In genomic region chrIII:8656055-8656454, ce11 we compare ENCODE assay signal across 5 worm cellular contexts.
TF ChIP-seq lines count a peak whose summit lies in the region.

No protein-coding gene starts in this region.

TF ChIP-seq in whole organism, L1 larva, 84 proteins besides CTCF, POLR2A, EP300 and RAD21:
- peak; percentile 1 for TF ChIP-seq snu-23 (GFP tag; optimal IDR thresholded peaks at IDR 0.05; lab: Kevin White, UChicago)
- peak; percentile 3 for TF ChIP-seq lin-14 (GFP tag; optimal IDR thresholded peaks at IDR 0.05; lab: Kevin White, UChicago)
- peak; percentile 12; the same call in 1 of the 2 replicates for TF ChIP-seq nhr-19 (GFP tag; conservative IDR thresholded peaks at IDR 0.05; lab: Robert Waterston, UW)
- TF ChIP-seq nhr-85 (tag; lab: Kevin White, UChicago), result peak; percentile 70
- no peak for TF ChIP-seq lin-39 (tag; optimal IDR thresholded peaks at IDR 0.05; lab: Kevin White, UChicago)

TF ChIP-seq in whole organism, L2 larva, 48 proteins besides CTCF, POLR2A, EP300 and RAD21:
- TF ChIP-seq crh-2 (tag; optimal IDR thresholded peaks at IDR 0.05; lab: Kevin White, UChicago) (peak; percentile 71), lsy-2 (tag; optimal IDR thresholded peaks at IDR 0.05; lab: Kevin White, UChicago) (no peak)
TF ChIP-seq in whole organism, L2 larva: peak in this region for 1.

TF ChIP-seq in whole organism, L4 larva, 104 proteins besides CTCF, POLR2A, EP300 and RAD21:
- TF ChIP-seq daf-16 (GFP tag; optimal IDR thresholded peaks at IDR 0.05; lab: Kevin White, UChicago), result no peak
- TF ChIP-seq daf-16 (tag; optimal IDR thresholded peaks at IDR 0.05; lab: Kevin White, UChicago), result peak; percentile 37
- no peak for TF ChIP-seq nhr-237 (tag; optimal IDR thresholded peaks at IDR 0.05; lab: Kevin White, UChicago)
- no peak for TF ChIP-seq nhr-102 (tag; optimal IDR thresholded peaks at IDR 0.05; lab: Kevin White, UChicago)
- TF ChIP-seq gei-8 (GFP tag; optimal IDR thresholded peaks at IDR 0.05; lab: Kevin White, UChicago), result no peak
- TF ChIP-seq lin-15B (tag; optimal IDR thresholded peaks at IDR 0.05; lab: Kevin White, UChicago), result no peak
- TF ChIP-seq sdz-12 (GFP tag; optimal IDR thresholded peaks at IDR 0.05; lab: Kevin White, UChicago), result no peak
- TF ChIP-seq F44E2.7 (GFP tag; IDR thresholded peaks at IDR 0.05; lab: Robert Waterston, UW), result no peak

TF ChIP-seq in whole organism, late embryonic, 69 proteins besides CTCF, POLR2A, EP300 and RAD21:
- peak; percentile 67 for TF ChIP-seq elt-2 (tag; optimal IDR thresholded peaks at IDR 0.05; lab: Kevin White, UChicago)
- TF ChIP-seq ceh-34 (tag; optimal IDR thresholded peaks at IDR 0.05; lab: Kevin White, UChicago), result no peak
- TF ChIP-seq unc-42 (tag; optimal IDR thresholded peaks at IDR 0.05; lab: Kevin White, UChicago), result no peak
- TF ChIP-seq ceh-19 (GFP tag; optimal IDR thresholded peaks at IDR 0.05; lab: Kevin White, UChicago), result no peak
- no peak for TF ChIP-seq ttx-3 (tag; optimal IDR thresholded peaks at IDR 0.05; lab: Kevin White, UChicago)
- no peak for TF ChIP-seq C38D4.7 (GFP tag; optimal IDR thresholded peaks at IDR 0.05; lab: Kevin White, UChicago)
- no peak for TF ChIP-seq pqm-1 (tag; optimal IDR thresholded peaks at IDR 0.05; lab: Kevin White, UChicago)
- no peak for TF ChIP-seq pax-1 (tag; optimal IDR thresholded peaks at IDR 0.05; lab: Kevin White, UChicago)
TF ChIP-seq in whole organism, late embryonic: peak in this region for 1.

TF ChIP-seq in whole organism, young adult, 124 proteins besides CTCF, POLR2A, EP300 and RAD21:
- TF ChIP-seq let-526 (GFP tag; IDR thresholded peaks at IDR 0.05; lab: Robert Waterston, UW) (no peak), cebp-1 (GFP tag; IDR thresholded peaks at IDR 0.05; lab: Robert Waterston, UW) (no peak), cebp-1 (tag; optimal IDR thresholded peaks at IDR 0.05; lab: Kevin White, UChicago) (peak; percentile 29), mcd-1 (GFP tag; IDR thresholded peaks at IDR 0.05; lab: Robert Waterston, UW) (no peak), egl-18 (GFP tag; IDR thresholded peaks at IDR 0.05; lab: Robert Waterston, UW) (no peak)
